Worm (Caenorhabditis elegans) whole organism, L3 larva: ENCODE measurements around the gene taf-9.

ENCODE experiments used
- elt-2 ChIP-seq: sonication (generic microtip); optimal IDR thresholded peaks from 2 replicates; lab custom pipeline; 2016; ENCODE audit warnings: missing genetic modification reagents, mild to moderate bottlenecking, missing genetic modification characterization, missing compliant biosample characterization
- fos-1 ChIP-seq: fragments of 150-350 bp; optimal IDR thresholded peaks from 2 replicates; lab custom pipeline; 2014; ENCODE audit warnings: missing biosample characterization, missing genetic modification characterization
- lin-15B ChIP-seq: fragments of 150-350 bp; optimal IDR thresholded peaks from 2 replicates; lab custom pipeline; 2014; ENCODE audit warnings: missing biosample characterization, missing genetic modification characterization
- nhr-23 ChIP-seq: fragments of 150-350 bp; optimal IDR thresholded peaks from 2 replicates; lab custom pipeline; 2014; ENCODE audit warnings: missing biosample characterization, missing genetic modification reagents, missing genetic modification characterization
- nhr-28 ChIP-seq: fragments of 150-350 bp; optimal IDR thresholded peaks from 2 replicates; lab custom pipeline; 2014; ENCODE audit warnings: missing biosample characterization, missing genetic modification characterization
- pha-4 ChIP-seq: fragments of 150-350 bp; optimal IDR thresholded peaks from 2 replicates; lab custom pipeline; 2014; ENCODE audit warnings: missing biosample characterization, missing genetic modification reagents, missing genetic modification characterization
- pqm-1 ChIP-seq: fragments of 150-350 bp; optimal IDR thresholded peaks from 2 replicates; lab custom pipeline; 2017; ENCODE audit warnings: missing biosample characterization, missing genetic modification characterization, inconsistent platforms
- zag-1 ChIP-seq: fragments of 150-350 bp; optimal IDR thresholded peaks from 2 replicates; lab custom pipeline; 2014; ENCODE audit warnings: missing biosample characterization, missing genetic modification characterization

DNA sequence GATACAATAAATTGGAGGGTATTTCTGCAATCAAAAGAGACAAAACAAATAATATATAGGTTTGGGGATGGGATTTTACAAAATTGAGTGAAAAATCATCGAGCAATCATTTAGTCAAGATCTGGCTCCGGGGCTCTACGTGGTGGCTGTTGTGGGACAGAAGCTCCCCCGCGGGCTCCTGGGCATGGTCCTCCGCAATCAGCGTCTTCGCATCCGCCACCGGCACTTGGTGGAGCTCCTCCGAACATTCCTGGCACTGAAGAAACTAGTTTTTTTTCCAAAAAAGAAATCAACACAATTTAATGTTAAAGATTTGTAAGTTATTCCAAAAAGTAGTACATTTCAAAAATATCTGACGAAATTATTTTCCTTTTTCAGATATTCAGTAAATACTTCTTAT lies 9.3 kb upstream of the taf-9 start:
- TF ChIP-seq zag-1 (tag; lab: Kevin White, UChicago): no peak
- TF ChIP-seq fos-1: no peak
- TF ChIP-seq lin-15B: no peak
- TF ChIP-seq pqm-1: no peak
- TF ChIP-seq nhr-23 (tag; lab: Kevin White, UChicago): no peak
- TF ChIP-seq elt-2 (tag; lab: Kevin White, UChicago): no peak
- TF ChIP-seq nhr-28 (tag; lab: Kevin White, UChicago): no peak
- no peak for TF ChIP-seq pha-4
